Worm (Caenorhabditis elegans) whole organism, early embryonic: ENCODE data around the gene C39D10.1.

Experiments
- B0310.2 ChIP-seq: sonication (generic microtip); optimal IDR thresholded peaks from 2 replicates; lab custom pipeline; 2016; ENCODE audit warnings: mild to moderate bottlenecking, missing genetic modification characterization, missing compliant biosample characterization
- aly-1 ChIP-seq: sonication (generic microtip); optimal IDR thresholded peaks from 2 replicates; lab custom pipeline; 2016; ENCODE audit warnings: missing genetic modification characterization, missing compliant biosample characterization
- ceh-13 ChIP-seq: fragments of 200-800 bp; sonication (Bioruptor generic); optimal IDR thresholded peaks from 2 replicates; lab custom pipeline; 2018; ENCODE audit warnings: mild to moderate bottlenecking, missing genetic modification characterization, missing compliant biosample characterization
- ceh-36 ChIP-seq: sonication (generic microtip); optimal IDR thresholded peaks from 2 replicates; lab custom pipeline; 2016; ENCODE audit warnings: missing genetic modification characterization, inconsistent platforms, missing compliant biosample characterization
- ets-7 ChIP-seq: sonication (generic microtip); optimal IDR thresholded peaks from 2 replicates; lab custom pipeline; 2016; ENCODE audit warnings: missing genotype, missing genetic modification characterization, missing compliant biosample characterization
- flt-1 ChIP-seq: fragments of 200-800 bp; sonication (Bioruptor generic); IDR thresholded peaks from 2 replicates; pipeline ENCODE4 v1.3.6; 2022; ENCODE audit warnings: missing genetic modification characterization, missing compliant biosample characterization
- hmbx-1 ChIP-seq: sonication (generic microtip); optimal IDR thresholded peaks from 2 replicates; lab custom pipeline; 2016; ENCODE audit warnings: mild to moderate bottlenecking, missing genetic modification characterization, missing compliant biosample characterization
- hmg-4 ChIP-seq: fragments of 200-800 bp; sonication (Bioruptor generic); optimal IDR thresholded peaks from 2 replicates; lab custom pipeline; 2018; ENCODE audit warnings: mild to moderate bottlenecking, missing genetic modification characterization, missing compliant biosample characterization
- hnd-1 ChIP-seq: sonication (generic microtip); optimal IDR thresholded peaks from 2 replicates; lab custom pipeline; 2016; ENCODE audit warnings: missing genetic modification characterization, missing compliant biosample characterization
- pes-1 ChIP-seq: fragments of 200-800 bp; sonication (Bioruptor generic); IDR thresholded peaks from 2 replicates; pipeline ENCODE4 v1.3.6; 2022; ENCODE audit warnings: missing genetic modification reagents, missing genetic modification characterization, missing compliant biosample characterization
- scrt-1 ChIP-seq: fragments of 200-800 bp; sonication (Bioruptor generic); IDR thresholded peaks from 2 replicates; pipeline ENCODE4 v1.3.6; 2022; ENCODE audit warnings: missing genetic modification characterization, missing compliant biosample characterization
- tbx-11 ChIP-seq: fragments of 200-800 bp; sonication (Bioruptor generic); IDR thresholded peaks from 2 replicates; pipeline ENCODE4 v1.3.6; 2022; ENCODE audit warnings: missing genetic modification characterization, missing compliant biosample characterization
- tbx-37 ChIP-seq: fragments of 200-800 bp; sonication (Bioruptor generic); conservative IDR thresholded peaks from 2 replicates; pipeline ENCODE4 v1.3.6; 2022; ENCODE audit warnings: missing genetic modification reagents, missing genetic modification characterization, missing compliant biosample characterization

C39D10.1 gene

DNA sequence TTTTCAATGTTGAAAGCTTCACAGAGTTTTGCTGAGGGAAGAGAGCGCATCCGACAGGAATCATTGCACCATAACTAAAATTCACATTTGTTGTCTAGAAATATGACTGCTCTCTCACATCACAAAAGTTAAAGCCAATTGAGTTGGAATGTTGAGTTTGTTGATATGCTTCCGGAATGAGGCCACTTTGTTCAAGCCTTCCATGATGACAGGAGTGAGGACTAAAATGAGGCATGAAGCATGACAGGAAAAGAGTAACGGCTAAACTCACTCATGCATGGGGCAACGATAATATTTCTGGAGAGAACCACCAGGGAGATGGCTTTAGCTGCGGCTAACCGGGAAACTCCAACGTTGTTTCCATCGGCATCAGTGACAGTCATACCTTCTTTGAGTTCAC, 49.7 kb downstream of the C39D10.1 start:
- TF ChIP-seq flt-1 (GFP tag; lab: Robert Waterston, UW) (no peak), ceh-36 (tag; lab: Kevin White, UChicago) (no peak), hmg-4 (GFP tag; lab: Kevin White, UChicago) (no peak), pes-1 (GFP tag; lab: Robert Waterston, UW) (no peak), tbx-11 (no peak), hnd-1 (tag; lab: Kevin White, UChicago) (no peak), ceh-13 (no peak), B0310.2 (tag; lab: Kevin White, UChicago) (no peak), scrt-1 (no peak), ets-7 (tag; lab: Kevin White, UChicago) (no peak), aly-1 (tag; lab: Kevin White, UChicago) (no peak), hmbx-1 (tag; lab: Kevin White, UChicago) (no peak), tbx-37 (GFP tag; lab: Robert Waterston, UW) (no peak)
